Fruit fly (Drosophila melanogaster): ENCODE measurements around the gene Josd.

The Josd gene

DNA sequence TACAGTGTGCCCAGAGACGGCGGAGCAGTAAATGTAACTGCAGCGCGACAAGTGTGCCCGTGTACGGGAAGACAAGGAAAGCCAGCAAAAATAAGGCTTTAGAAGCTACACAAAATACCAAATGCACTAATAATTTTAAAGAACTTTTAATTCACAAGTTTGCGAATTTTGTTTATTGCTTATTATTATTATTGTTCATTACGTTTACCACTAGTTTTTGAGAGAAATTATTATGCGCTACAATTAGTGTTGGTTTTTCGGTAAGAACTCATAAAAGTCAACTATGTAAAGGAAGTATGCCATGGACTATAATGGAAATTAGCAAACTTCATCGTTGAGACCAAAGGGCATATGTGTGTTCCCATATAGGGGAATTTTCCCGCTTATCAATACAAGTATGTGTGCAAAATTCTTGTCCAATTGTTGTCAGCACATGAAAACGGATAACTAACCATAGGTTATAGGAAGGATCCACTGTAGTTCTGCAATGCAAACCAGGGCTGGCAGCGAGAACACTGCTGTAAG is 6.3 kb downstream of the Josd start, which contains the start of gene schlank (continued):
- no peak for TF ChIP-seq Asciz (GFP tag; optimal IDR thresholded peaks at IDR 0.05)
- TF ChIP-seq C15 (GFP tag; IDR thresholded peaks at IDR 0.05), result no peak
- TF ChIP-seq hb (GFP tag; IDR thresholded peaks at IDR 0.05; ENCODE audit: partially characterized antibody), result no peak
- peak; percentile 28 for TF ChIP-seq ems (GFP tag; optimal IDR thresholded peaks at IDR 0.05)
- peak; percentile 45 for TF ChIP-seq nmo (GFP tag; optimal IDR thresholded peaks at IDR 0.05)
- peak; percentile 49 for TF ChIP-seq CG10543 (GFP tag; optimal IDR thresholded peaks at IDR 0.05)
- peak; percentile 50; the same call in 1 of the 2 replicates for TF ChIP-seq CG32772 (GFP tag; IDR thresholded peaks at IDR 0.05)
- TF ChIP-seq CG14050 (GFP tag; IDR thresholded peaks at IDR 0.05), result peak; percentile 32; the same call in 1 of the 3 replicates
- TF ChIP-seq CG14710 (tag; optimal IDR thresholded peaks at IDR 0.05), result peak; percentile 62
- no peak for TF ChIP-seq gsb (GFP tag; IDR thresholded peaks at IDR 0.05)
- TF ChIP-seq az2 (GFP tag; optimal IDR thresholded peaks at IDR 0.05), result peak; percentile 55
- no peak for TF ChIP-seq sr (GFP tag; IDR thresholded peaks at IDR 0.05)
- peak in 1 of 2 experiments; percentile 12 for TF ChIP-seq insv (GFP tag; optimal IDR thresholded peaks at IDR 0.05)
- TF ChIP-seq pzg (GFP tag; optimal IDR thresholded peaks at IDR 0.05), result peak; percentile 76
- no peak for TF ChIP-seq fru (optimal IDR thresholded peaks at IDR 0.05)
- TF ChIP-seq btn (GFP tag; optimal IDR thresholded peaks at IDR 0.05), result no peak
- peak; percentile 68 for TF ChIP-seq vvl (GFP tag; IDR thresholded peaks at IDR 0.05)
- peak; percentile 67 for TF ChIP-seq her (GFP tag; optimal IDR thresholded peaks at IDR 0.05)
- no peak for TF ChIP-seq prd (optimal IDR thresholded peaks at IDR 0.05)
- TF ChIP-seq prd (GFP tag; IDR thresholded peaks at IDR 0.05), result peak; percentile 81
- peak; percentile 33 for TF ChIP-seq CG9609 (GFP tag; optimal IDR thresholded peaks at IDR 0.05)
- TF ChIP-seq CG10462 (GFP tag; optimal IDR thresholded peaks at IDR 0.05), result peak; percentile 26
- TF ChIP-seq ken (GFP tag; IDR thresholded peaks at IDR 0.05), result peak; percentile 66
- 0 out of 2 replicates have a peak, but pooled peaks have one; percentile 8 for TF ChIP-seq Ravus (GFP tag; IDR thresholded peaks at IDR 0.05)
- TF ChIP-seq chinmo (GFP tag; IDR thresholded peaks at IDR 0.05; ENCODE audit: partially characterized antibody), result no peak
- TF ChIP-seq Myb (GFP tag; optimal IDR thresholded peaks at IDR 0.05), result peak; percentile 44
- peak; percentile 62; the same call in 2 of the 3 replicates for TF ChIP-seq CG7357 (GFP tag; IDR thresholded peaks at IDR 0.05)
- peak; percentile 13 to 60 for TF ChIP-seq tll (GFP tag; optimal IDR thresholded peaks at IDR 0.05)
- TF ChIP-seq Dref (GFP tag; IDR thresholded peaks at IDR 0.05), result peak; percentile 24; the same call in 1 of the 2 replicates
- TF ChIP-seq ssp (GFP tag; IDR thresholded peaks at IDR 0.05), result peak; percentile 76
- TF ChIP-seq Ssrp (tag; optimal IDR thresholded peaks at IDR 0.05), result peak; percentile 40
- 0 out of 2 replicates have a peak, but pooled peaks have one; percentile 20 for TF ChIP-seq aop (GFP tag; IDR thresholded peaks at IDR 0.05)
- no peak for TF ChIP-seq ash1 (GFP tag; optimal IDR thresholded peaks at IDR 0.05)
- TF ChIP-seq CG12104 (GFP tag; optimal IDR thresholded peaks at IDR 0.05), result peak; percentile 27
- TF ChIP-seq stwl (tag; optimal IDR thresholded peaks at IDR 0.05), result peak; percentile 32
- peak; percentile 36 for TF ChIP-seq Ets97D (GFP tag; optimal IDR thresholded peaks at IDR 0.05)
- 0 out of 3 replicates have a peak, but pooled peaks have one; percentile 46 for TF ChIP-seq jigr1 (GFP tag; IDR thresholded peaks at IDR 0.05)
- no peak for TF ChIP-seq inv (GFP tag; IDR thresholded peaks at IDR 0.05; ENCODE audit: partially characterized antibody)
- peak; percentile 62 for TF ChIP-seq bab2 (GFP tag; optimal IDR thresholded peaks at IDR 0.05)
- TF ChIP-seq Gsc (GFP tag; IDR thresholded peaks at IDR 0.05), result no peak
- peak; percentile 73 for TF ChIP-seq mam (GFP tag; optimal IDR thresholded peaks at IDR 0.05)
- TF ChIP-seq CrebB (tag; optimal IDR thresholded peaks at IDR 0.05), result no peak
- peak; percentile 5 to 64 for TF ChIP-seq Pdp1 (GFP tag; optimal IDR thresholded peaks at IDR 0.05)
- peak; percentile 26 for TF ChIP-seq CG10979 (tag; optimal IDR thresholded peaks at IDR 0.05)
- peak; percentile 59 for TF ChIP-seq fu2 (GFP tag; optimal IDR thresholded peaks at IDR 0.05)
- TF ChIP-seq Hr39 (optimal IDR thresholded peaks at IDR 0.05), result no peak
- TF ChIP-seq CG8944 (GFP tag; optimal IDR thresholded peaks at IDR 0.05), result peak; percentile 55
- TF ChIP-seq CG18764 (GFP tag; optimal IDR thresholded peaks at IDR 0.05), result peak; percentile 43
- 0 out of 2 replicates have a peak, but pooled peaks have one; percentile 42 for TF ChIP-seq ap (GFP tag; IDR thresholded peaks at IDR 0.05)
- peak; percentile 12 for TF ChIP-seq CG15514 (GFP tag; optimal IDR thresholded peaks at IDR 0.05)
- no peak for TF ChIP-seq NC2α (GFP tag; optimal IDR thresholded peaks at IDR 0.05)
